Worm (Caenorhabditis elegans): Measurements from ENCODE around the gene col-150.

- TF ChIP-seq hmbx-1 (tag; optimal IDR thresholded peaks at IDR 0.05) (no peak), ama-1 (optimal IDR thresholded peaks at IDR 0.05) (no peak), ceh-36 (tag; optimal IDR thresholded peaks at IDR 0.05) (no peak), tra-4 (tag; optimal IDR thresholded peaks at IDR 0.05) (no peak), hnd-1 (tag; optimal IDR thresholded peaks at IDR 0.05) (no peak), aly-1 (tag; optimal IDR thresholded peaks at IDR 0.05) (no peak), ets-7 (tag; optimal IDR thresholded peaks at IDR 0.05) (no peak), tbx-37 (GFP tag; conservative IDR thresholded peaks at IDR 0.05) (no peak), F13C5.2 (tag; optimal IDR thresholded peaks at IDR 0.05) (no peak), flt-1 (GFP tag; IDR thresholded peaks at IDR 0.05) (no peak), ceh-13 (GFP tag; optimal IDR thresholded peaks at IDR 0.05) (no peak), scrt-1 (GFP tag; IDR thresholded peaks at IDR 0.05) (no peak), tbx-11 (GFP tag; IDR thresholded peaks at IDR 0.05) (no peak)
These were observed at the start of gene col-150 for ce11 chrV:10294549-10294948.
